Fruit fly (Drosophila melanogaster): ENCODE results near the gene CG13674.
"Not testable (repeated sequence)": the region's sequence is repeated elsewhere in the genome, so short reads cannot be mapped to it uniquely, and the experiment has no call there.

- not testable (repeated sequence) for TF ChIP-seq rn (GFP tag; IDR thresholded peaks at IDR 0.05); CG8159 (tag; optimal IDR thresholded peaks at IDR 0.05); gl (tag; optimal IDR thresholded peaks at IDR 0.05); Ets98B (GFP tag; IDR thresholded peaks at IDR 0.05); CG14655 (GFP tag; optimal IDR thresholded peaks at IDR 0.05); CG12605 (GFP tag; IDR thresholded peaks at IDR 0.05); Pif1B (GFP tag; optimal IDR thresholded peaks at IDR 0.05); CG17806 (tag; optimal IDR thresholded peaks at IDR 0.05); CG32121 (GFP tag; IDR thresholded peaks at IDR 0.05)
Measured at dm6 chr3L:8238347-8238746, 19.6 kb upstream of the CG13674 start, which contains the start of gene Dscam4.
